Worm (Caenorhabditis elegans): ENCODE results near the gene pals-39.

ce11 chrV:12408996-12409395 lies 34.7 kb downstream of the pals-39 start:
- TF ChIP-seq ceh-82 (tag; optimal IDR thresholded peaks at IDR 0.05) (peak in 1 of 3 experiments; percentile 12), zag-1 (tag; optimal IDR thresholded peaks at IDR 0.05) (no peak), nhr-77 (tag; optimal IDR thresholded peaks at IDR 0.05) (no peak), skn-1 (tag; optimal IDR thresholded peaks at IDR 0.05) (peak; percentile 85), nhr-47 (tag; optimal IDR thresholded peaks at IDR 0.05) (no peak), nhr-12 (tag; optimal IDR thresholded peaks at IDR 0.05) (no peak), efl-1 (optimal IDR thresholded peaks at IDR 0.05) (peak in 1 of 2 experiments; percentile 34), efl-1 (GFP tag; optimal IDR thresholded peaks at IDR 0.05 in 1 of 2) (no peak), blmp-1 (tag; optimal IDR thresholded peaks at IDR 0.05) (peak; percentile 48), hpl-2 (GFP tag; optimal IDR thresholded peaks at IDR 0.05) (no peak), egl-27 (tag; optimal IDR thresholded peaks at IDR 0.05) (no peak), nhr-11 (tag; optimal IDR thresholded peaks at IDR 0.05) (no peak)
